Fruit fly (Drosophila melanogaster) whole organism, embryonic: Measurements from ENCODE around the gene CG4004.
A peak's percentile ranks its signal among the peaks of the same experiment; 100 is the strongest.

Source experiments
- ATbp ChIP-seq: fragments of 200-800 bp; sonication (Bioruptor generic); optimal IDR thresholded peaks from 2 replicates; lab custom pipeline; 2017; ENCODE audit warnings: missing biosample characterization, mild to moderate bottlenecking, missing genetic modification characterization, missing genetic modification reagents
- Asciz ChIP-seq: fragments of 200-800 bp; sonication (Bioruptor generic); optimal IDR thresholded peaks from 2 replicates; lab custom pipeline; 2017; ENCODE audit warnings: missing biosample characterization, mild to moderate bottlenecking, missing genetic modification characterization, missing genetic modification reagents
- CG11560 ChIP-seq: fragments of 200-800 bp; sonication (Bioruptor generic); IDR thresholded peaks from 3 replicates; pipeline ENCODE4 v1.3.6; 2022; ENCODE audit warnings: missing biosample characterization, missing genetic modification characterization
- CG12155 ChIP-seq: fragments of 200-800 bp; sonication (Bioruptor generic); optimal IDR thresholded peaks from 3 replicates; lab custom pipeline; 2016; ENCODE audit warnings: missing biosample characterization, missing genetic modification characterization
- CG12391 ChIP-seq: fragments of 200-800 bp; sonication (Bioruptor generic); optimal IDR thresholded peaks from 3 replicates; lab custom pipeline; 2018; ENCODE audit warnings: missing biosample characterization, mild to moderate bottlenecking, missing genetic modification characterization, moderate library complexity
- CG12744 ChIP-seq: fragments of 200-800 bp; sonication (Bioruptor generic); optimal IDR thresholded peaks from 2 replicates; lab custom pipeline; 2016; ENCODE audit warnings: missing biosample characterization, missing genetic modification characterization
- CG12942 ChIP-seq: fragments of 200-800 bp; sonication (Bioruptor generic); optimal IDR thresholded peaks from 3 replicates; lab custom pipeline; 2016; ENCODE audit warnings: missing biosample characterization, missing genetic modification characterization
- CG13424 ChIP-seq: fragments of 200-800 bp; sonication (Bioruptor generic); optimal IDR thresholded peaks from 2 replicates; lab custom pipeline; 2019; ENCODE audit warnings: missing biosample characterization, mild to moderate bottlenecking, missing genetic modification characterization, moderate library complexity
- CG14860 ChIP-seq: fragments of 200-800 bp; sonication (Bioruptor generic); IDR thresholded peaks from 3 replicates; pipeline ENCODE4 v1.3.6; 2022; ENCODE audit warnings: missing biosample characterization, missing genetic modification characterization; ENCODE audit not compliant: partially characterized antibody
- CG15073 ChIP-seq: fragments of 200-800 bp; sonication (Bioruptor generic); optimal IDR thresholded peaks from 2 replicates; lab custom pipeline; 2016; ENCODE audit warnings: missing biosample characterization, missing genetic modification characterization
- CG15479 ChIP-seq: fragments of 200-800 bp; sonication (Bioruptor generic); optimal IDR thresholded peaks from 3 replicates; lab custom pipeline; 2019; ENCODE audit warnings: missing biosample characterization, mild to moderate bottlenecking, missing genetic modification characterization, moderate library complexity
- CG17328 ChIP-seq: fragments of 200-800 bp; sonication (Bioruptor generic); IDR thresholded peaks from 2 replicates; pipeline ENCODE4 v1.3.6; 2022; ENCODE audit warnings: missing biosample characterization, missing genetic modification characterization
- CG17385 ChIP-seq: fragments of 200-800 bp; sonication (Bioruptor generic); optimal IDR thresholded peaks from 3 replicates; lab custom pipeline; 2018; ENCODE audit warnings: missing biosample characterization, mild to moderate bottlenecking, missing genetic modification characterization
- CG17802 ChIP-seq: fragments of 200-800 bp; sonication (Bioruptor generic); optimal IDR thresholded peaks from 2 replicates; lab custom pipeline; 2018; ENCODE audit warnings: missing biosample characterization, mild to moderate bottlenecking, missing genetic modification characterization, moderate library complexity
- CG17829 ChIP-seq: fragments of 200-800 bp; optimal IDR thresholded peaks from 2 replicates; lab custom pipeline; 2019; ENCODE audit warnings: missing biosample characterization, mild to moderate bottlenecking, missing genetic modification characterization, moderate library complexity
- CG31224 ChIP-seq: fragments of 200-800 bp; sonication (Bioruptor generic); IDR thresholded peaks from 2 replicates; pipeline ENCODE4 v1.3.6; 2022; ENCODE audit warnings: missing biosample characterization, missing genetic modification characterization
- CG31441 ChIP-seq: fragments of 200-800 bp; sonication (Bioruptor generic); IDR thresholded peaks from 2 replicates; pipeline ENCODE4 v1.3.6; 2022; ENCODE audit warnings: missing biosample characterization, missing genetic modification characterization
- CG33557 ChIP-seq: fragments of 200-800 bp; sonication (Bioruptor generic); optimal IDR thresholded peaks from 2 replicates; lab custom pipeline; 2019; ENCODE audit warnings: missing biosample characterization, mild to moderate bottlenecking, missing genetic modification characterization, moderate library complexity
- CG34376 ChIP-seq: fragments of 200-800 bp; sonication (Bioruptor generic); optimal IDR thresholded peaks from 2 replicates; lab custom pipeline; 2018; ENCODE audit warnings: missing biosample characterization, mild to moderate bottlenecking, missing genetic modification characterization
- CG3726 ChIP-seq: fragments of 200-800 bp; sonication (Bioruptor generic); IDR thresholded peaks from 3 replicates; pipeline ENCODE4, ENCODE4 v1.3.6; 2022; ENCODE audit warnings: missing biosample characterization, missing genetic modification characterization
- CG4424 ChIP-seq: fragments of 200-800 bp; sonication (Bioruptor generic); optimal IDR thresholded peaks from 3 replicates; lab custom pipeline; 2016; ENCODE audit warnings: missing biosample characterization, missing genetic modification characterization
- CG4820 ChIP-seq: fragments of 200-800 bp; sonication (Bioruptor generic); optimal IDR thresholded peaks from 3 replicates; lab custom pipeline; 2016; ENCODE audit warnings: missing biosample characterization, missing genetic modification characterization
- CG7839 ChIP-seq: fragments of 200-800 bp; sonication (Bioruptor generic); optimal IDR thresholded peaks from 3 replicates; lab custom pipeline; 2018; ENCODE audit warnings: missing biosample characterization, mild to moderate bottlenecking, missing genetic modification characterization, moderate library complexity
- CG8944 ChIP-seq: fragments of 200-800 bp; sonication (Bioruptor generic); optimal IDR thresholded peaks from 3 replicates; lab custom pipeline; 2016; ENCODE audit warnings: missing biosample characterization, missing genetic modification characterization
- D ChIP-seq, 2 experiments: fragments of 200-800 bp in 1 of 2; fragments of >200 bp in 1 of 2; sonication (Bioruptor generic) in 1 of 2; optimal IDR thresholded peaks; 2 replicates in 1 of 2; 3 replicates in 1 of 2; lab custom pipeline; 2017; ENCODE audit warnings: mild to moderate bottlenecking in 1 of 2, missing biosample characterization in 1 of 2, missing genetic modification characterization in 1 of 2, missing genetic modification reagents in 1 of 2
- Dbx ChIP-seq: fragments of 200-800 bp; sonication (Bioruptor generic); IDR thresholded peaks from 3 replicates; pipeline ENCODE4 v1.3.6; 2022; ENCODE audit warnings: missing biosample characterization, missing genetic modification characterization
- Dip3 ChIP-seq: fragments of 200-800 bp; sonication (Bioruptor generic); optimal IDR thresholded peaks from 3 replicates; lab custom pipeline; 2016; ENCODE audit warnings: missing biosample characterization, missing genetic modification characterization
- Fer1 ChIP-seq: fragments of 200-800 bp; sonication (Bioruptor generic); optimal IDR thresholded peaks from 2 replicates; lab custom pipeline; 2017; ENCODE audit warnings: missing biosample characterization, mild to moderate bottlenecking, missing genetic modification characterization
- HLH3B ChIP-seq: fragments of 200-800 bp; sonication (Bioruptor generic); IDR thresholded peaks from 2 replicates; pipeline ENCODE4 v1.3.6; 2022; ENCODE audit warnings: missing biosample characterization, missing genetic modification characterization
- HLH4C ChIP-seq: fragments of 200-800 bp; sonication (Bioruptor generic); IDR thresholded peaks from 3 replicates; pipeline ENCODE4 v1.3.6; 2022; ENCODE audit warnings: missing biosample characterization, missing genetic modification characterization; ENCODE audit not compliant: partially characterized antibody
- Hr39 ChIP-seq: fragments of >200 bp; optimal IDR thresholded peaks from 2 replicates; lab custom pipeline; 2017
- Mes4 ChIP-seq: fragments of 200-800 bp; sonication (Bioruptor generic); optimal IDR thresholded peaks from 2 replicates; lab custom pipeline; 2016; ENCODE audit warnings: missing biosample characterization, missing genetic modification characterization
- Myb ChIP-seq: fragments of 200-800 bp; sonication (Bioruptor generic); optimal IDR thresholded peaks from 2 replicates; lab custom pipeline; 2016; ENCODE audit warnings: missing biosample characterization, missing genetic modification characterization
- Ravus ChIP-seq: fragments of 200-800 bp; sonication (Bioruptor generic); IDR thresholded peaks from 2 replicates; pipeline ENCODE4 v1.3.6; 2022; ENCODE audit warnings: missing biosample characterization, missing genetic modification characterization
- Sry-β ChIP-seq: fragments of 200-800 bp; sonication (Bioruptor generic); optimal IDR thresholded peaks from 2 replicates; lab custom pipeline; 2018; ENCODE audit warnings: missing biosample characterization, mild to moderate bottlenecking, missing genetic modification characterization, moderate library complexity
- bbx ChIP-seq: fragments of 200-800 bp; sonication (Bioruptor generic); IDR thresholded peaks from 2 replicates; pipeline ENCODE4 v1.3.6; 2022; ENCODE audit warnings: missing biosample characterization, missing genetic modification characterization; ENCODE audit not compliant: partially characterized antibody
- chm ChIP-seq: fragments of 200-800 bp; sonication (Bioruptor generic); IDR thresholded peaks from 2 replicates; pipeline ENCODE4 v1.3.6; 2022; ENCODE audit warnings: missing biosample characterization, missing genetic modification characterization
- dmrt11E ChIP-seq: fragments of 200-800 bp; sonication (Bioruptor generic); optimal IDR thresholded peaks from 3 replicates; lab custom pipeline; 2018; ENCODE audit warnings: missing biosample characterization, mild to moderate bottlenecking, missing genetic modification characterization, moderate library complexity
- ewg ChIP-seq: fragments of 200-800 bp; sonication (Bioruptor generic); optimal IDR thresholded peaks from 3 replicates; lab custom pipeline; 2017; ENCODE audit warnings: mild to moderate bottlenecking, missing biosample characterization, missing genetic modification reagents, missing genetic modification characterization
- gt ChIP-seq: fragments of 200-800 bp; sonication (Bioruptor generic); IDR thresholded peaks from 2 replicates; pipeline ENCODE4 v1.3.6; 2022; ENCODE audit warnings: missing biosample characterization, missing genetic modification characterization
- inv ChIP-seq: fragments of 200-800 bp; sonication (Bioruptor generic); IDR thresholded peaks from 2 replicates; pipeline ENCODE4 v1.3.6; 2022; ENCODE audit warnings: missing biosample characterization, missing genetic modification characterization; ENCODE audit not compliant: partially characterized antibody
- kah ChIP-seq: fragments of 200-800 bp; sonication (Bioruptor generic); optimal IDR thresholded peaks from 2 replicates; lab custom pipeline; 2018; ENCODE audit warnings: missing biosample characterization, mild to moderate bottlenecking, missing genetic modification characterization
- kay ChIP-seq: fragments of 200-800 bp; sonication (Bioruptor generic); optimal IDR thresholded peaks from 2 replicates; lab custom pipeline; 2016; ENCODE audit warnings: missing biosample characterization, missing genetic modification characterization
- phol ChIP-seq: fragments of 200-800 bp; sonication (Bioruptor generic); optimal IDR thresholded peaks from 3 replicates; lab custom pipeline; 2018; ENCODE audit warnings: missing biosample characterization, mild to moderate bottlenecking, missing genetic modification characterization, moderate library complexity
- repo ChIP-seq: fragments of 200-800 bp; sonication (Bioruptor generic); optimal IDR thresholded peaks from 2 replicates; lab custom pipeline; 2016; ENCODE audit warnings: missing biosample characterization, missing genetic modification characterization
- ro ChIP-seq: fragments of 200-800 bp; sonication (Bioruptor generic); IDR thresholded peaks from 2 replicates; pipeline ENCODE4 v1.3.6; 2022; ENCODE audit warnings: missing biosample characterization, missing genetic modification characterization
- sens-2 ChIP-seq: fragments of 200-800 bp; sonication (Bioruptor generic); IDR thresholded peaks from 2 replicates; pipeline ENCODE4 v1.3.6; 2022; ENCODE audit warnings: missing biosample characterization, missing genetic modification characterization
- sima ChIP-seq: fragments of 200-800 bp; sonication (Bioruptor generic); optimal IDR thresholded peaks from 2 replicates; lab custom pipeline; 2016; ENCODE audit warnings: missing biosample characterization, missing genetic modification characterization
- sr ChIP-seq: fragments of 200-800 bp; sonication (Bioruptor generic); IDR thresholded peaks from 3 replicates; pipeline ENCODE4 v1.3.6; 2022; ENCODE audit warnings: missing biosample characterization, missing genetic modification characterization
- trem ChIP-seq: fragments of 200-800 bp; optimal IDR thresholded peaks from 3 replicates; lab custom pipeline; 2019; ENCODE audit warnings: missing biosample characterization, mild to moderate bottlenecking, missing genetic modification characterization, moderate library complexity
- zfh1 ChIP-seq: fragments of 200-800 bp; sonication (Bioruptor generic); IDR thresholded peaks from 3 replicates; pipeline ENCODE4 v1.3.6; 2022; ENCODE audit warnings: missing biosample characterization, missing genetic modification characterization

CG4004 gene

dm6 chrX:12752196-12752595 lies 8.2 kb downstream of the CG4004 start (continued):
- TF ChIP-seq Dip3 (peak; percentile 100), D (optimal IDR thresholded peaks at IDR 0.05; lab: Kevin White, UChicago) (no peak), D (GFP tag; optimal IDR thresholded peaks at IDR 0.05; lab: Kevin White, UChicago) (peak; percentile 99), CG15073 (peak; percentile 92), CG13424 (peak; percentile 98), HLH4C (GFP tag; lab: Robert Waterston, UW) (no peak), repo (GFP tag; lab: Kevin White, UChicago) (peak; percentile 99), Myb (peak; percentile 96), Ravus (GFP tag; lab: Robert Waterston, UW) (peak; percentile 98), Hr39 (lab: Kevin White, UChicago) (no peak), CG31441 (GFP tag; lab: Robert Waterston, UW) (peak; percentile 98), CG12391 (peak; percentile 99), Mes4 (peak; percentile 99), CG15479 (GFP tag; lab: Kevin White, UChicago) (no peak), ATbp (GFP tag; lab: Kevin White, UChicago) (peak; percentile 98), inv (no peak), kay (peak; percentile 93), HLH3B (GFP tag; lab: Robert Waterston, UW) (peak; percentile 99), CG17328 (GFP tag; lab: Robert Waterston, UW) (peak; percentile 99), Asciz (GFP tag; lab: Kevin White, UChicago) (peak; percentile 98), Dbx (peak; percentile 99), zfh1 (GFP tag; lab: Robert Waterston, UW) (peak; percentile 99), gt (GFP tag; lab: Robert Waterston, UW) (peak; percentile 97), Sry-β (GFP tag; lab: Kevin White, UChicago) (peak; percentile 75), CG31224 (GFP tag; lab: Robert Waterston, UW) (peak; percentile 97), CG12744 (GFP tag; lab: Kevin White, UChicago) (peak; percentile 99), CG34376 (GFP tag; lab: Kevin White, UChicago) (peak; percentile 97), CG11560 (tag; lab: Robert Waterston, UW) (peak; percentile 94), Fer1 (GFP tag; lab: Kevin White, UChicago) (peak; percentile 99), CG8944 (GFP tag; lab: Kevin White, UChicago) (peak; percentile 99), trem (tag; lab: Kevin White, UChicago) (peak; percentile 96), CG17829 (tag; lab: Kevin White, UChicago) (peak; percentile 99), CG4820 (peak; percentile 99), CG33557 (GFP tag; lab: Kevin White, UChicago) (peak; percentile 95), CG17385 (GFP tag; lab: Kevin White, UChicago) (peak; percentile 93), CG7839 (tag; lab: Kevin White, UChicago) (peak; percentile 99), phol (tag; lab: Kevin White, UChicago) (peak; percentile 99), CG17802 (tag; lab: Kevin White, UChicago) (peak; percentile 93), bbx (GFP tag; lab: Robert Waterston, UW) (no peak), CG12942 (GFP tag; lab: Kevin White, UChicago) (peak; percentile 99), CG3726 (GFP tag; lab: Robert Waterston, UW) (peak; percentile 98), CG14860 (GFP tag; lab: Robert Waterston, UW) (no peak), sr (GFP tag; lab: Robert Waterston, UW) (peak; percentile 94), dmrt11E (tag; lab: Kevin White, UChicago) (peak; percentile 99), sima (GFP tag; lab: Kevin White, UChicago) (peak; percentile 70), CG4424 (peak; percentile 99), sens-2 (GFP tag; lab: Robert Waterston, UW) (peak; percentile 98), CG12155 (GFP tag; lab: Kevin White, UChicago) (peak; percentile 99), kah (GFP tag; lab: Kevin White, UChicago) (peak; percentile 93), chm (GFP tag; lab: Robert Waterston, UW) (peak; percentile 99), ewg (GFP tag; lab: Kevin White, UChicago) (peak; percentile 96), ro (peak; percentile 97)
